Worm (Caenorhabditis elegans) whole organism, dauer: ENCODE data around the gene plx-1.

Source experiments
- unc-62 ChIP-seq: sonication (generic microtip); optimal IDR thresholded peaks from 2 replicates; lab custom pipeline; 2017; ENCODE audit warnings: missing biosample characterization, missing genetic modification reagents, missing genetic modification characterization

Gene plx-1

DNA sequence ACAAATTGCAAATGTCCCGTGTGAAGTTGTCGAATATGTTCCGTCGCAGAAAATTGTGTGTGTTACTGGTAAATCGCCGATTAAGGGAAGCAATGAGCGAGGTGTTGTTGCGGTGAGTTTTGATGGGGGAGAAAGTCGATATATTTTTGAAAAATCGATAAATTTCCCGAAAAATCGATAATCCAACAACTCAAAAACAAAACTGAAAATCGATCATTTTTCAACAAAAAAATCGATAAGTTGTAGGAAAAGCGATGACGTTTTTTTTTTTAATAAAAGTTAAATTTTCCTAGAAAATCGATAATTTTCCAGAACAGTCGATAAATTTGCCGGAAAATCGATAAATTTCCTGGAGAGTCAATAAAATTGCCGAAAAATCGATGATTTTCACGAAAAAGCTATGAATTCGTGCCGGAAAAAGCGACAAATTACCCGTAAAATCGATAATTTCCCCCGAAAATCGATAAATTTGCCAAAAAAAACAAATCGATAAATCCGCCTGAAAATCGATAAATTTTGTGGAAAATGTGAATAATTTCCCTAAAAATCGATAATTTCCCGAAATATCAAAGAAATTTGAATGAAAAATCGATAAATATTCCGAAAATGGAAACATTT, 13.6 kb downstream of the plx-1 start:
- no peak for TF ChIP-seq unc-62 (GFP tag; lab: Kevin White, UChicago)

DNA sequence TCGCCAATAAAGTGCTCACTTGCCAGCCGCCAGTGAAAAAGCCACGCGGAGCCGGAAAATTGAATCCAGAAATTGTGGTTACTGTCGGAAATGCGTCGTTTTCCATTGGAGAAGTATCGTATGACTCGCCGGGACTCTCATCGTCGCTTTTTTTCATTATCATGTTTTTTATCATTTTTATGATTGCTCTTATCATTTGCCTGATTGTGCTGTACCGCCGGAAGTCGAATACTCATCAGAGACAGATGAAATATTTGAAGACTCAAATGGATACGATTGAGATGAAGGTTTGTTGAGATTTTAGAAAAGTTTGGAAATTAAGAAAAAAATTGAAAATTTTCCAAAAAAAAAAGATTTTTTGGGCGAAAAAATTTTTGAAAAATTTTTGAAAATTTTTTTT, 17.1 kb downstream of the plx-1 start:
- TF ChIP-seq unc-62 (GFP tag; lab: Kevin White, UChicago), result no peak

- no peak for TF ChIP-seq unc-62 (GFP tag; lab: Kevin White, UChicago)
Measured at ce11 chrIV:983558-983957, 24.2 kb downstream of the plx-1 start.

ce11 chrIV:990352-990751, 31.0 kb downstream of the plx-1 start, which contains the start of gene egrh-2:
egrh-2 (minus strand) TSS chrIV:990452.
- TF ChIP-seq unc-62 (GFP tag; lab: Kevin White, UChicago), result no peak

ce11 chrIV:991181-991642, 31.9 kb downstream of the plx-1 start:
- TF ChIP-seq unc-62 (GFP tag; lab: Kevin White, UChicago), result no peak

DNA sequence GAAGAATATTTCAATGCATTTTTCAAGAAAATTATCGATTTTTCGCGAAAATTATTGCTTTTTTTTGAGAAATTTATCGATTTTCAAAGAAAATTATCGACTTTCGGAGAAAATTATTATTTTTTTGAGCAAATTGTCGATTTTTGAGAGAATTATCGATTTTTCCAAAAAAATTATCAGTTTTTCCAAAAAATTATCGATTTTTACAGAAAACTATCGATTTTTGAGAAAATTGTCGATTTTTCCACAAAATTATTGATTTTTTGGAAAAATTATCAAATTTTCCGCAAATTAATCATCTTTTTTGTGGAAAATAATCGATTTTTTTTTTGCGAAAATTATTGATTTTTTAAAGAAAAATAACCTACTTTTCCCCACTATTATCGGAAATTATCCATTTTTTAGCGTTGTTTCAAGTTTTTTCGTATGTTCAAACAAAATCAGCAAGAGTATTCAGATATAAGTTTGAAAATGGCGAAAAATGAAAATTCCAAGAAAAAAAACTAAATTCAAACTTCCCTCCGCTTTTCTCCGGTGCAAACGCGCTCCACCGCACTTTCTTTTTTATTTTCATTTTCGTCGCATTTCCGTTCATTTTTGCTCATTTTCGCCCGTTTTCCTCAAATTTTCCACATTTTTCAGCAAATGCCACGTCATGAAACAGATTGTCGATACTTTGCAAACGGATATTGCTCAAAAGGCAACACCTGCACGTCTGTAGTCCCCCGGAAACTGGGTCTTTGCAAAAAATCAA, 32.5 kb downstream of the plx-1 start, which contains the start of gene lep-2:
Gene lep-2, plus strand, starts transcription at position 637 of the 754 bp plus-strand sequence.
- TF ChIP-seq unc-62 (GFP tag; lab: Kevin White, UChicago), result no peak

ce11 chrIV:998914-999313, 39.6 kb downstream of the plx-1 start, which contains the start of gene Y55F3AM.5:
Y55F3AM.5 (plus strand) TSS chrIV:999214.
- no peak for TF ChIP-seq unc-62 (GFP tag; lab: Kevin White, UChicago)

ce11 chrIV:999675-1000074, 40.4 kb downstream of the plx-1 start:
- no peak for TF ChIP-seq unc-62 (GFP tag; lab: Kevin White, UChicago)

- no peak for TF ChIP-seq unc-62 (GFP tag; lab: Kevin White, UChicago)
Measured at ce11 chrIV:1000441-1000840, 41.1 kb downstream of the plx-1 start.

DNA sequence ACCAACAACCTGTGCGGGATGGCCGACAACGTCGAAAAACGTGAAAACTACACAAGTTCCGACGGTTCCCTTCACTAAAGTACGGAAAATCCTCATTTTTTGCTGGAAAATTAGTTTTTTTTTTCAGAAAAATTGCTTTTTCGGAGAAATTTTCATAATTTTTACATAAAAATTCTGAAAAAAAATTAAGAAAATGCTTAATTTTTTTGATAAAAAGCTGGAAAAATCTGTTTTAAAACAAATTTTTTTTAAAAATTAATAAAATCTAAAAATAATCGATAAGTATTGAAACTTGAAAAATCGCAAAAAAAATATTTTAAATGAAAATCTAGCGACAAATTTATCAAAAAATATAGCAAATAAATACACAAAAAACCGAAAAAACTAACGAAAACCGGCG, 46.4 kb downstream of the plx-1 start, which contains the start of gene immp-2:
Gene immp-2, minus strand, starts transcription at position 101 of the 400 bp plus-strand sequence.
- TF ChIP-seq unc-62 (GFP tag; lab: Kevin White, UChicago), result no peak

ce11 chrIV:1006662-1007061, 47.3 kb downstream of the plx-1 start:
- TF ChIP-seq unc-62 (GFP tag; lab: Kevin White, UChicago), result no peak

DNA sequence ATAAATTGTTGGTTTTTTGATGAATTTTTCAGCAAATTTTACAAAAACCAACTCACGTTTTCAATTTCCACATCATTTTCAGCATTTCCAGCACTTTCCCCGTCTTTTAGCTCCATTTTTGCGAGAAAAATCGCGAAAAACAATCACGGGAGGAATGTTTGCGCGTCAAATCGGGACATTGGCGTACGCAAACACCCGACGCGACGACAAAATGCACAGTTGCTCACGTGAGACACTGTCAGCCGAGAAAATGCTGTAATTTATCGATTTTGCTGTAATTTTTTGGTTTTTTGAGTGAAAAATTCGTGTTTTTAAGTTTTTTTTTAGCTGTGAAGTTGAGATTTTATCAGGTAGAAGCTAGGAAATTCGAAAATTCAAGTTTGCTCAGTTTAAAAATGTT, 50.2 kb downstream of the plx-1 start, which contains the start of gene Y55F3AM.9:
Gene Y55F3AM.9, minus strand, starts transcription at position 189 of the 400 bp plus-strand sequence.
- no peak for TF ChIP-seq unc-62 (GFP tag; lab: Kevin White, UChicago)

DNA sequence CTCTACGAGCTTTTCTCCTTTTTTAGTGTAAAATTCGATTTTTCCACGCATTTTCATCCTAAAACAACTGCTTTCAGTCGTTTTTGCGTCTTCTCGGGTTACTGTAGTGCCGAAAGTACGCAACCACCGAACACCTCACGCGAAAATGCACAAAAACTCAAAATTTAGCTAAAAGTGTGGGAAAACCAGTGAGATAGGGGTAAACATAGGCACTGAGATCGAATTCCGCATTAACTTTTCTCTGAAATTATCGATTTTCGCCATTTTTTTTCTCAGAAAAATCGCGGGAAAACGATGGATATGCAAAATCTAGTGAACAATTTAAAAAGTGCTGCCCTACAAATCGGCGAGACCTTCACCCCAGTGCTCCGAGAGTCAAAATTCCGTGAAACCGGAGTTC, 50.9 kb downstream of the plx-1 start, which contains the start of gene atg-3:
Gene atg-3, plus strand, starts transcription at position 301 of the 400 bp plus-strand sequence.
- no peak for TF ChIP-seq unc-62 (GFP tag; lab: Kevin White, UChicago)

ce11 chrIV:1011776-1012175, 52.5 kb downstream of the plx-1 start:
- no peak for TF ChIP-seq unc-62 (GFP tag; lab: Kevin White, UChicago)

DNA sequence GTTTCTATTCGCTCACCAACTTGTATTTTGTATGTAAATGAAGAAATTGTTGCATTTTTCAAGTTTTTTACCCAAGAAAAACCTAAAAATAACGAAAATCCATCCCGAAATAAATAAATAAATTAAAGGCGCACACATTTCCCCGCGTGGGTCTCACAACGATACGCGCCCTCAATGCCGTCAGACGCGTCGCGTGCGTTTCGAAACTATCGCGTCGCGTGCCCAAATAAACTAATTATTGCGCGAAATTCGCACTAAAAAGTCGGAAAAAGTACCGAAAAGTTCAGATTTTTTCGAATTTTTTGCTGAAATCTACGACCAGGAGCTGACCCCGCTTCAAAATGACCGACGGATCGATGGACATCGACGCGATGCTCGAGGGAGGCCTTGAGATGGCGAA, 53.1 kb downstream of the plx-1 start, which contains the start of gene rbm-39:
Gene rbm-39, plus strand, starts transcription at position 178 of the 400 bp plus-strand sequence.
- TF ChIP-seq unc-62 (GFP tag; lab: Kevin White, UChicago), result no peak

ce11 chrIV:1013233-1013798, 54.0 kb downstream of the plx-1 start:
- no peak for TF ChIP-seq unc-62 (GFP tag; lab: Kevin White, UChicago)
